Worm (Caenorhabditis elegans) whole organism, midembryonic: ENCODE data around the gene Y62H9A.8.

ENCODE experiments used
- T22C8.4 ChIP-seq: fragments of 200-800 bp; sonication (Bioruptor generic); IDR thresholded peaks from 2 replicates; pipeline ENCODE4 v1.3.6; 2022; ENCODE audit warnings: missing genetic modification characterization, missing compliant biosample characterization
- cog-1 ChIP-seq: sonication (generic microtip); optimal IDR thresholded peaks from 2 replicates; lab custom pipeline; 2016; ENCODE audit warnings: missing genetic modification characterization, missing compliant biosample characterization
- flt-1 ChIP-seq: fragments of 200-800 bp; sonication (Bioruptor generic); IDR thresholded peaks from 2 replicates; pipeline ENCODE4 v1.3.6; 2022; ENCODE audit warnings: missing genetic modification characterization, missing compliant biosample characterization
- klf-2 ChIP-seq: fragments of 200-800 bp; sonication (Bioruptor generic); conservative IDR thresholded peaks from 2 replicates; pipeline ENCODE4 v1.3.6; 2022; ENCODE audit warnings: missing genetic modification reagents, missing genetic modification characterization, missing compliant biosample characterization
- med-1 ChIP-seq: sonication (generic microtip); optimal IDR thresholded peaks from 2 replicates; lab custom pipeline; 2017; ENCODE audit warnings: missing genetic modification characterization, mild to moderate bottlenecking, missing compliant biosample characterization, antibody characterized with exemption, missing genetic modification reagents; ENCODE audit not compliant: insufficient read depth
- ref-1 ChIP-seq: fragments of 200-800 bp; sonication (Bioruptor generic); conservative IDR thresholded peaks from 2 replicates; pipeline ENCODE4 v1.3.6; 2022; ENCODE audit warnings: missing genetic modification reagents, missing genetic modification characterization, missing compliant biosample characterization
- ztf-23 ChIP-seq: fragments of 200-800 bp; sonication (Bioruptor generic); IDR thresholded peaks from 2 replicates; pipeline ENCODE4 v1.3.6; 2022; ENCODE audit warnings: missing genetic modification reagents, missing genetic modification characterization, missing compliant biosample characterization
- ztf-29 ChIP-seq: fragments of 200-800 bp; sonication (Bioruptor generic); IDR thresholded peaks from 2 replicates; pipeline ENCODE4 v1.3.6; 2022; ENCODE audit warnings: missing genetic modification reagents, missing genetic modification characterization, missing compliant biosample characterization

ce11 chrX:11852494-11852893, 39.7 kb downstream of the Y62H9A.8 start, which contains the start of gene xtr-1:
- TF ChIP-seq klf-2 (GFP tag; lab: Robert Waterston, UW) (no peak), med-1 (no peak), cog-1 (tag; lab: Kevin White, UChicago) (no peak), T22C8.4 (GFP tag; lab: Robert Waterston, UW) (no peak), ztf-29 (GFP tag; lab: Robert Waterston, UW) (no peak), ref-1 (GFP tag; lab: Robert Waterston, UW) (no peak), ztf-23 (GFP tag; lab: Robert Waterston, UW) (no peak), flt-1 (GFP tag; lab: Robert Waterston, UW) (no peak)
